Worm (Caenorhabditis elegans): ENCODE results near the gene tbc-6.

DNA sequence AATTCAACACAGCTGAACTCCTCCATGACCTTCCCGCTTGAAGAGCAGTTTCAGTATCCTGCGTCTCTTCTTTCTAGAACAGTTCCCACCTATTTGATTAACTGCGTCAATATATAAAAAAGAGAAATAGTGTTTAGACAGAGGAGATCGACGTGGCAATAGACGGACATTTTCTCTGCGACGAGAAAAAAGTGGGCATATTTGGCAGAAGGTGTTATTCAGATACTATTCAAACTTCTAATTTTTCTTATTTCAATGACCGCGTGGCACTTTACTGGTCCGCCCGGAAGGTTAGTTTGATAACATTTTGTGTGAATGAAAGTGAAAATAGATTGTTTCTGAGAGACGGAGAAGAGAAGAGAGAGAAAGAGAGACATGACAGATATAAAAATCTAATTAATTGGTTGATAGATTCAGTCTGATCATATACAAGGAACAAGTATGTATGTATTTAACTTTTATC lies at the start of gene tbc-6:
- peak; percentile 14 for TF ChIP-seq dsc-1 (tag; optimal IDR thresholded peaks at IDR 0.05)
- peak; percentile 8 for TF ChIP-seq ztf-4 (tag; optimal IDR thresholded peaks at IDR 0.05)
- TF ChIP-seq nhr-90 (tag; optimal IDR thresholded peaks at IDR 0.05; ENCODE audit: poor library complexity): peak; percentile 57
- TF ChIP-seq pag-3 (tag; optimal IDR thresholded peaks at IDR 0.05; ENCODE audit: borderline replicate concordance, insufficient read depth): no peak
- no peak for TF ChIP-seq unc-62 (GFP tag; optimal IDR thresholded peaks at IDR 0.05)
- no peak for TF ChIP-seq lir-3 (tag; optimal IDR thresholded peaks at IDR 0.05; ENCODE audit: poor library complexity)
- peak; percentile 97 for TF ChIP-seq nhr-85 (tag)
- no peak for TF ChIP-seq pqm-1 (tag; optimal IDR thresholded peaks at IDR 0.05)
- TF ChIP-seq ceh-82 (tag; optimal IDR thresholded peaks at IDR 0.05): no peak

Measured in whole organism, L1 larva.